Fruit fly (Drosophila melanogaster): ENCODE data around the gene CG33060.

The CG33060 gene

DNA sequence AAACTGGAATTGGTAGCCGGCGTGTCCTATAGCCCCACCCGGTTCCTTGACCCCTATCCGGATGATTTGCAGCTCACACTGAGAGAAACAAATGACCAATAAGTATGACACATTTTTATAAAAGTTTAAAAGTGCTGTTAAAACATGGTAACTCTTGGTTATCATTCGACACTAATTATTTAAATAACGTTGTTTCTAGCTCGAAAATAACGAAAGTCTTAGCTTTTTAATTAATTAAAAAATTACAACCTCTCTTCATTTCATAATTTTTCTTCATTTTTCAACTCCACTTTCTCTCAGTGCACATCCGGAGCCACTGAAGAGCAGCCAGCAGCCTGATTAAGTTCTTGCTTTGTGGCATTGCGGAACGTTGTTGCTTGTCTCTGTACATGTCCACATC lies 33.3 kb downstream of the CG33060 start:
- TF ChIP-seq woc (GFP tag; optimal IDR thresholded peaks at IDR 0.05) (peak; percentile 67), Sp1 (GFP tag; optimal IDR thresholded peaks at IDR 0.05) (peak; percentile 78), h (GFP tag; optimal IDR thresholded peaks at IDR 0.05) (peak; percentile 83), OdsH (GFP tag; optimal IDR thresholded peaks at IDR 0.05) (peak; percentile 81), rgr (GFP tag; optimal IDR thresholded peaks at IDR 0.05) (peak; percentile 70), fru (GFP tag; optimal IDR thresholded peaks at IDR 0.05) (peak; percentile 81), CG9705 (GFP tag; optimal IDR thresholded peaks at IDR 0.05) (peak; percentile 39), foxo (GFP tag; optimal IDR thresholded peaks at IDR 0.05) (peak in 1 of 2 experiments; percentile 78), brk (GFP tag; optimal IDR thresholded peaks at IDR 0.05) (peak; percentile 27), br (GFP tag; optimal IDR thresholded peaks at IDR 0.05) (peak; percentile 73), ey (GFP tag; optimal IDR thresholded peaks at IDR 0.05) (peak; percentile 69), pan (optimal IDR thresholded peaks at IDR 0.05) (no peak), sv (GFP tag; optimal IDR thresholded peaks at IDR 0.05) (no peak), jim (GFP tag; optimal IDR thresholded peaks at IDR 0.05) (no peak), Hnf4 (GFP tag; optimal IDR thresholded peaks at IDR 0.05) (peak; percentile 65), Abd-B (GFP tag; optimal IDR thresholded peaks at IDR 0.05) (no peak), Dfd (GFP tag; optimal IDR thresholded peaks at IDR 0.05) (no peak), dsf (GFP tag; optimal IDR thresholded peaks at IDR 0.05; ENCODE audit: borderline replicate concordance) (no peak), CG32264 (GFP tag; optimal IDR thresholded peaks at IDR 0.05) (peak; percentile 25), dmrt93B (GFP tag; optimal IDR thresholded peaks at IDR 0.05) (peak; percentile 56), N (GFP tag; optimal IDR thresholded peaks at IDR 0.05) (no peak), psq (GFP tag; optimal IDR thresholded peaks at IDR 0.05) (peak; percentile 66), HLH106 (tag; optimal IDR thresholded peaks at IDR 0.05) (peak; percentile 82)

DNA sequence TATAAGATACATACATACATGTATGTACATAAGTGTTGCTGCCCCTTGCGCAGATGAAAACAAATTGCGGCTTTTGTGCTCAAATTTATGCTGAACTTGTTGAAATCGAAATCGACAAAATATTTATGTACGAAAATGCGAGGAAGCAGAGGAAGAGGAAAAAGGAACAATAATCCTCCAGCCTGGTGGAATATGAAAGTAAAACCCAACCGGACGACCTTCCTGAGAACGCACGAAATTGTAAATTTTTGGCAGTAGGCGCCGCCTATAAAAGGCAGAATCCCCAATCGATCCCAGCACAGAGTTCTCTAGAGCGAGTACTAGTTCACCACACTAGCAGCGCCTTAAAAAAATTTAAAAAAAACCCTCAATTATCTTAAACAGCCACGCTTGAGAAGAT lies 33.8 kb downstream of the CG33060 start, which contains the start of gene Cpr72Eb:
TSS of gene Cpr72Eb (plus strand) at position 301 of the 400 bp plus-strand sequence.
- TF ChIP-seq Mio (GFP tag; optimal IDR thresholded peaks at IDR 0.05) (no peak), rgr (GFP tag; optimal IDR thresholded peaks at IDR 0.05) (no peak), Dfd (GFP tag; optimal IDR thresholded peaks at IDR 0.05) (no peak), dl (GFP tag; optimal IDR thresholded peaks at IDR 0.05; ENCODE audit: insufficient read depth in 1 of 2, partially characterized antibody in 2 of 2) (no peak), Hnf4 (GFP tag; optimal IDR thresholded peaks at IDR 0.05) (no peak), br (GFP tag; optimal IDR thresholded peaks at IDR 0.05) (no peak), CG9705 (GFP tag; optimal IDR thresholded peaks at IDR 0.05) (no peak), Hr83 (GFP tag; optimal IDR thresholded peaks at IDR 0.05; ENCODE audit: poor library complexity, severe bottlenecking) (no peak), h (GFP tag; optimal IDR thresholded peaks at IDR 0.05) (no peak), Rel (GFP tag; optimal IDR thresholded peaks at IDR 0.05) (no peak), Rel (tag; optimal IDR thresholded peaks at IDR 0.05) (no peak)

DNA sequence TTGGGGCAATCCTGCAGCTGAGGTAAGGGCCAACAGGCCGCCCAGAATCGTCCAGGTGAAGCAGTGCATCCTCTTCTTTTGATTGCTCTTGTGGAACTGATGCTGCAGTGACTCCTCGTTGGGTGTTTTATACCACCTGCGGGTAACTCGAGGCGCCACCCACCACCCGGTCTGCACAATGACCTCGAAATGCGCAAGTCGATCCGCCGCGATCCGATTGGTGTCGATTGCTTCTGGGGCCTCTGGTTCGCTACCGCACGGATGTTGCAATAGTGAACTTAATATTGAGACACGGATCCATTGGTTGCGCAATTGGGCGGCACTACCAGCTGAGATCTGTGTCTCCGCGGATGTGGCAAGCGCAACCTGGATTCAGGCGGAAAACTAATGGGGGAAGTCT lies 36.4 kb downstream of the CG33060 start, which contains the start of gene Cpr72Ec:
TSS of gene Cpr72Ec (minus strand) at position 101 of the 400 bp plus-strand sequence.
- TF ChIP-seq Mio (GFP tag; optimal IDR thresholded peaks at IDR 0.05) (no peak), N (GFP tag; optimal IDR thresholded peaks at IDR 0.05) (no peak), Hr78 (GFP tag; optimal IDR thresholded peaks at IDR 0.05) (no peak), Hr83 (GFP tag; optimal IDR thresholded peaks at IDR 0.05; ENCODE audit: poor library complexity, severe bottlenecking) (no peak), CG9705 (GFP tag; optimal IDR thresholded peaks at IDR 0.05) (no peak), fru (GFP tag; optimal IDR thresholded peaks at IDR 0.05) (no peak), sv (GFP tag; optimal IDR thresholded peaks at IDR 0.05) (no peak), Jra (GFP tag; optimal IDR thresholded peaks at IDR 0.05) (no peak), rgr (GFP tag; optimal IDR thresholded peaks at IDR 0.05) (no peak), brk (GFP tag; optimal IDR thresholded peaks at IDR 0.05) (no peak), br (GFP tag; optimal IDR thresholded peaks at IDR 0.05) (no peak), pan (optimal IDR thresholded peaks at IDR 0.05) (no peak), CrebA (GFP tag; optimal IDR thresholded peaks at IDR 0.05; ENCODE audit: borderline replicate concordance) (no peak), Rel (GFP tag; optimal IDR thresholded peaks at IDR 0.05) (no peak), Rel (tag; optimal IDR thresholded peaks at IDR 0.05) (no peak), h (GFP tag; optimal IDR thresholded peaks at IDR 0.05) (no peak)

DNA sequence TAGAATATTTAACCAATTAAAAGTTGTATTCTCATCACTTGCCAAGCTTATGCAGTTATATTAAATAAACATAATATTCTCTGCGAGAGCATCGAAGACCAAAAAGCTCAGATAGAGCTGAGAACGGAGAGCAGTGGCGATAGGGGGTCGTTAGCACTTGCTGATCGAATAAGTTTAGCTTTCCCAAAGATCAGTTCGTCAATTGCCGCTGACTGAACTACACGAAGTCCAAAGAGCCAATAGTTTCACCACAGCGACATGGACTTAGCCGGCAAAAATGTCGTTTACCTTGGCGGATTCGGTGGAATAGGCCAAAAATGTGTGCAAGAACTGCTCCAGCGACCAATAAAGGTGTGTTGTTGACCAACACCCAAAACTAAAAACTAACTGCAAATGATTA lies 37.4 kb downstream of the CG33060 start, which contains the start of gene CG4842:
TSS of gene CG4842 (plus strand) at position 191 of the 400 bp plus-strand sequence.
- no peak for TF ChIP-seq sage (GFP tag; optimal IDR thresholded peaks at IDR 0.05)
- TF ChIP-seq sv (GFP tag; optimal IDR thresholded peaks at IDR 0.05): no peak

All from whole organism, wandering third instar larva.